Worm (Caenorhabditis elegans): ENCODE measurements around the gene rol-3.

Gene rol-3

DNA sequence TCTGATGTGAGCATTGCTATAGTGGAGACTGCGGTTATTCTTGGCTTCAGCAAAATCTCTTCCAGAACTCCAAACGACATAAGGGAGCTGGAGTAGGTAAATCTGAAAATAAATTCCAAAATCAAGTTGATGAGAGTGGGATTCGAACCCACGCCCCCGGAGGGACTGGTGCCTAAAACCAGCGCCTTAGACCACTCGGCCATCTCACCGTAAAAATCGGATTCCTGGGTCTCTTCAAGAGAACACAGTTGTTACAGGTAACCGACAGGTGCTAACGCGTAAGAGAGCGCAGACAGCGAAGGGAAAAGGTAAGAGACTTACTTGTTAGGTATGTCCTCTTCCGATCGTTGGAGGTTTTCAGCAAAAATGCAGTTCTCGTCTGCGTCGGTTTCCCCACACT is 2.9 kb downstream of the rol-3 start:
- TF ChIP-seq nfya-1 (tag; optimal IDR thresholded peaks at IDR 0.05; ENCODE audit: insufficient read depth) (peak; percentile 36), R02D3.7 (tag; optimal IDR thresholded peaks at IDR 0.05) (no peak), lin-15B (tag; optimal IDR thresholded peaks at IDR 0.05) (no peak), elt-3 (tag; optimal IDR thresholded peaks at IDR 0.05) (no peak), eor-1 (tag; optimal IDR thresholded peaks at IDR 0.05) (no peak), nhr-25 (tag; optimal IDR thresholded peaks at IDR 0.05) (peak; percentile 53), pqm-1 (tag; optimal IDR thresholded peaks at IDR 0.05) (peak; percentile 40), ztf-11 (tag; optimal IDR thresholded peaks at IDR 0.05) (no peak), nhr-23 (tag; optimal IDR thresholded peaks at IDR 0.05) (peak; percentile 39), egl-27 (tag; optimal IDR thresholded peaks at IDR 0.05) (no peak), ama-1 (optimal IDR thresholded peaks at IDR 0.05) (no peak), lsy-12 (tag; optimal IDR thresholded peaks at IDR 0.05) (peak; percentile 41), snpc-4 (tag; optimal IDR thresholded peaks at IDR 0.05) (peak; percentile 29), fos-1 (tag; optimal IDR thresholded peaks at IDR 0.05) (no peak), fkh-10 (GFP tag; optimal IDR thresholded peaks at IDR 0.05) (no peak), elt-2 (tag; optimal IDR thresholded peaks at IDR 0.05) (peak; percentile 20), lin-39 (tag; optimal IDR thresholded peaks at IDR 0.05) (peak; percentile 2), ceh-28 (tag; optimal IDR thresholded peaks at IDR 0.05) (no peak), ztf-4 (tag; optimal IDR thresholded peaks at IDR 0.05) (no peak), ceh-16 (tag; optimal IDR thresholded peaks at IDR 0.05) (no peak), unc-62 (GFP tag; optimal IDR thresholded peaks at IDR 0.05) (no peak), daf-12 (tag; optimal IDR thresholded peaks at IDR 0.05) (no peak)

ce11 chrV:8230056-8230455 is 8.2 kb downstream of the rol-3 start:
- no peak for TF ChIP-seq lin-15B (tag; optimal IDR thresholded peaks at IDR 0.05)
- TF ChIP-seq nhr-12 (tag; optimal IDR thresholded peaks at IDR 0.05) = no peak
- no peak for TF ChIP-seq jun-1 (tag; optimal IDR thresholded peaks at IDR 0.05)
- no peak for TF ChIP-seq tbx-2 (tag; optimal IDR thresholded peaks at IDR 0.05)
- TF ChIP-seq elt-2 (tag; optimal IDR thresholded peaks at IDR 0.05) = peak; percentile 1
- TF ChIP-seq eor-1 (tag; optimal IDR thresholded peaks at IDR 0.05) = no peak
- TF ChIP-seq ceh-82 (tag; optimal IDR thresholded peaks at IDR 0.05) = no peak
- TF ChIP-seq snpc-4 (tag; optimal IDR thresholded peaks at IDR 0.05) = peak; percentile 62
- no peak for TF ChIP-seq daf-12 (tag; optimal IDR thresholded peaks at IDR 0.05)
- TF ChIP-seq nhr-23 (tag; optimal IDR thresholded peaks at IDR 0.05) = no peak
- peak; percentile 25 for TF ChIP-seq nfya-1 (tag; optimal IDR thresholded peaks at IDR 0.05; ENCODE audit: insufficient read depth)
- TF ChIP-seq egl-5 (tag; optimal IDR thresholded peaks at IDR 0.05) = no peak
- no peak for TF ChIP-seq zag-1 (tag; optimal IDR thresholded peaks at IDR 0.05)
- TF ChIP-seq unc-62 (GFP tag; optimal IDR thresholded peaks at IDR 0.05) = no peak
- no peak for TF ChIP-seq ama-1 (optimal IDR thresholded peaks at IDR 0.05)
- no peak for TF ChIP-seq fos-1 (tag; optimal IDR thresholded peaks at IDR 0.05)
- TF ChIP-seq hmg-11 (tag; optimal IDR thresholded peaks at IDR 0.05) = no peak
- TF ChIP-seq lsy-12 (tag; optimal IDR thresholded peaks at IDR 0.05) = no peak
- TF ChIP-seq nhr-77 (tag; optimal IDR thresholded peaks at IDR 0.05) = no peak
- no peak for TF ChIP-seq nhr-43 (tag; optimal IDR thresholded peaks at IDR 0.05; ENCODE audit: poor library complexity, severe bottlenecking)
- TF ChIP-seq egl-27 (tag; optimal IDR thresholded peaks at IDR 0.05) = no peak

DNA sequence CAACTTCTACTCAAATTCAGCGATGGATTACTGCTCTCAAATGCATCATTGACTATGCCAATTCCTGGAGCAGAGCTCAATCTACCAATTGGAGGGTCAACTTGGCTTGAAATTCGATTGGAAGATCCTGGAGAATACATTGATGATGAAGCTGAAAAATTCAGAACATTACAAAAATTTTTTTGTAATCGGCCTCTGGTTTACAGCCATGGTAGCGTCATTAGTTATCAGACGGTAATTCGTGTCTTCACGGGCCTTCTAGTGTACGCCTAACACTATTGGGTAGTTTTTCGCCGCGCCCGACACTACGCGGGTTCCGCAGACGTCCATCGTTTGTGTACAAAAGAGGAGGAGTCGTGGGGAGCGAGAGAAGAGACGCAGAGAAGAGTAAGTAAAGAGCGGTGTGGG is 9.5 kb downstream of the rol-3 start:
- peak; percentile 77 for TF ChIP-seq pqm-1 (tag; optimal IDR thresholded peaks at IDR 0.05)
- TF ChIP-seq sea-2 (GFP tag; optimal IDR thresholded peaks at IDR 0.05) = no peak
- no peak for TF ChIP-seq elt-1 (tag; optimal IDR thresholded peaks at IDR 0.05)
- TF ChIP-seq pha-4 (tag; optimal IDR thresholded peaks at IDR 0.05) = peak; percentile 86
- peak; percentile 99 for TF ChIP-seq snpc-4 (tag; optimal IDR thresholded peaks at IDR 0.05)
- no peak for TF ChIP-seq nhr-28 (tag; optimal IDR thresholded peaks at IDR 0.05)
- no peak for TF ChIP-seq skn-1 (tag; optimal IDR thresholded peaks at IDR 0.05)
- no peak for TF ChIP-seq nhr-237 (tag; optimal IDR thresholded peaks at IDR 0.05)
- TF ChIP-seq lsy-12 (tag; optimal IDR thresholded peaks at IDR 0.05) = peak; percentile 58
- TF ChIP-seq fos-1 (tag; optimal IDR thresholded peaks at IDR 0.05) = no peak
- TF ChIP-seq fkh-10 (GFP tag; optimal IDR thresholded peaks at IDR 0.05) = no peak
- TF ChIP-seq unc-39 (tag; optimal IDR thresholded peaks at IDR 0.05) = no peak
- no peak for TF ChIP-seq jun-1 (tag; optimal IDR thresholded peaks at IDR 0.05)
- no peak for TF ChIP-seq fkh-2 (tag; optimal IDR thresholded peaks at IDR 0.05)
- no peak for TF ChIP-seq nhr-76 (tag; optimal IDR thresholded peaks at IDR 0.05)
- TF ChIP-seq ceh-28 (tag; optimal IDR thresholded peaks at IDR 0.05) = peak; percentile 59
- peak; percentile 84 for TF ChIP-seq nhr-25 (tag; optimal IDR thresholded peaks at IDR 0.05)
- no peak for TF ChIP-seq eor-1 (tag; optimal IDR thresholded peaks at IDR 0.05)
- TF ChIP-seq mml-1 (tag; optimal IDR thresholded peaks at IDR 0.05) = no peak
- TF ChIP-seq aly-2 (tag; optimal IDR thresholded peaks at IDR 0.05) = peak; percentile 91
- no peak for TF ChIP-seq nhr-12 (tag; optimal IDR thresholded peaks at IDR 0.05)
- TF ChIP-seq nhr-67 (tag; optimal IDR thresholded peaks at IDR 0.05) = no peak
- TF ChIP-seq lin-15B (tag; optimal IDR thresholded peaks at IDR 0.05) = peak; percentile 49
- no peak for TF ChIP-seq daf-12 (tag; optimal IDR thresholded peaks at IDR 0.05)
- TF ChIP-seq lin-39 (tag; optimal IDR thresholded peaks at IDR 0.05) = peak; percentile 69
- TF ChIP-seq egl-27 (tag; optimal IDR thresholded peaks at IDR 0.05) = peak; percentile 66
- TF ChIP-seq nhr-23 (tag; optimal IDR thresholded peaks at IDR 0.05) = peak; percentile 91
- peak; percentile 69 for TF ChIP-seq tbx-2 (tag; optimal IDR thresholded peaks at IDR 0.05)
- TF ChIP-seq elt-3 (tag; optimal IDR thresholded peaks at IDR 0.05) = peak in 1 of 3 experiments; percentile 40
- TF ChIP-seq mdl-1 (tag; optimal IDR thresholded peaks at IDR 0.05) = no peak
- no peak for TF ChIP-seq nhr-11 (tag; optimal IDR thresholded peaks at IDR 0.05)
- no peak for TF ChIP-seq ztf-11 (tag; optimal IDR thresholded peaks at IDR 0.05)
- TF ChIP-seq ZK546.5 (tag; optimal IDR thresholded peaks at IDR 0.05) = no peak
- peak; percentile 81 for TF ChIP-seq nhr-43 (tag; optimal IDR thresholded peaks at IDR 0.05; ENCODE audit: poor library complexity, severe bottlenecking)
- TF ChIP-seq zag-1 (tag; optimal IDR thresholded peaks at IDR 0.05) = peak; percentile 3
- TF ChIP-seq ztf-4 (tag; optimal IDR thresholded peaks at IDR 0.05) = no peak
- TF ChIP-seq nfya-1 (tag; optimal IDR thresholded peaks at IDR 0.05; ENCODE audit: insufficient read depth) = peak; percentile 82

Measured in whole organism, L3 larva.